Fruit fly (Drosophila melanogaster) whole organism, wandering third instar larva: ENCODE data around the gene CG34428.

ENCODE experiments used
- CG32264 ChIP-seq: fragments of 200-800 bp; sonication (Bioruptor generic); optimal IDR thresholded peaks from 2 replicates; lab custom pipeline; 2016; ENCODE audit warnings: missing biosample characterization, missing genetic modification characterization
- CrebA ChIP-seq: fragments of 200-800 bp; sonication (Bioruptor generic); optimal IDR thresholded peaks from 2 replicates; lab custom pipeline; 2016; ENCODE audit warnings: missing biosample characterization, mild to moderate bottlenecking, missing genetic modification characterization, borderline replicate concordance
- Hr78 ChIP-seq: fragments of >200 bp; optimal IDR thresholded peaks from 2 replicates; lab custom pipeline; 2017; ENCODE audit warnings: missing biosample characterization, missing genetic modification characterization
- OdsH ChIP-seq: fragments of 200-800 bp; sonication (Bioruptor generic); optimal IDR thresholded peaks from 2 replicates; lab custom pipeline; 2016; ENCODE audit warnings: missing biosample characterization, mild to moderate bottlenecking, missing genetic modification characterization
- br ChIP-seq: fragments of 200-800 bp; sonication (Bioruptor generic); optimal IDR thresholded peaks from 2 replicates; lab custom pipeline; 2016; ENCODE audit warnings: missing biosample characterization, missing genetic modification characterization
- dl ChIP-seq, 2 experiments: fragments of 175-275, 200-275 bp in 1 of 2; fragments of 200-275 bp in 1 of 2; sonication (Bioruptor generic); optimal IDR thresholded peaks; lab custom pipeline; 2018; ENCODE audit warnings: mild to moderate bottlenecking in 2 of 2, missing biosample characterization in 2 of 2, missing genetic modification characterization in 2 of 2, moderate library complexity in 2 of 2; ENCODE audit not compliant: partially characterized antibody in 2 of 2, insufficient read depth in 1 of 2
- dsf ChIP-seq: sonication (Bioruptor generic); optimal IDR thresholded peaks from 2 replicates; lab custom pipeline; 2016; ENCODE audit warnings: missing biosample characterization, missing genetic modification characterization, borderline replicate concordance
- h ChIP-seq: fragments of 200-800 bp; sonication (Bioruptor generic); optimal IDR thresholded peaks from 3 replicates; lab custom pipeline; 2016; ENCODE audit warnings: missing biosample characterization, mild to moderate bottlenecking, missing genetic modification characterization
- lola ChIP-seq: fragments of >200 bp; optimal IDR thresholded peaks from 2 replicates; lab custom pipeline; 2017; ENCODE audit warnings: missing biosample characterization, missing genetic modification characterization
- rgr ChIP-seq: fragments of 200-800 bp; sonication (Bioruptor generic); optimal IDR thresholded peaks from 3 replicates; lab custom pipeline; 2016; ENCODE audit warnings: missing biosample characterization, mild to moderate bottlenecking, missing genetic modification characterization
- usp ChIP-seq: fragments of >200 bp; optimal IDR thresholded peaks from 2 replicates; lab custom pipeline; 2017; ENCODE audit warnings: missing biosample characterization, missing genetic modification characterization
- woc ChIP-seq: sonication (Bioruptor generic); optimal IDR thresholded peaks from 2 replicates; lab custom pipeline; 2016; ENCODE audit warnings: missing biosample characterization, mild to moderate bottlenecking, missing genetic modification characterization

dm6 chr3L:13081284-13081937 lies 19.9 kb downstream of the CG34428 start:
- no peak for TF ChIP-seq OdsH (GFP tag; lab: Kevin White, UChicago)
- no peak for TF ChIP-seq CG32264 (GFP tag; lab: Kevin White, UChicago)
- TF ChIP-seq usp (GFP tag; lab: Kevin White, UChicago): no peak
- no peak for TF ChIP-seq CrebA (GFP tag; lab: Kevin White, UChicago)
- no peak for TF ChIP-seq dl (GFP tag; optimal IDR thresholded peaks at IDR 0.05; lab: Kevin White, UChicago; ENCODE audit: insufficient read depth in 1 of 2, partially characterized antibody in 2 of 2)
- no peak for TF ChIP-seq rgr
- no peak for TF ChIP-seq dsf (GFP tag; lab: Kevin White, UChicago)
- no peak for TF ChIP-seq woc (GFP tag; lab: Kevin White, UChicago)
- no peak for TF ChIP-seq lola
- no peak for TF ChIP-seq br
- TF ChIP-seq h: no peak
- TF ChIP-seq Hr78 (GFP tag; lab: Kevin White, UChicago): no peak
